Worm (Caenorhabditis elegans): ENCODE results near the gene C24H11.1.

DNA sequence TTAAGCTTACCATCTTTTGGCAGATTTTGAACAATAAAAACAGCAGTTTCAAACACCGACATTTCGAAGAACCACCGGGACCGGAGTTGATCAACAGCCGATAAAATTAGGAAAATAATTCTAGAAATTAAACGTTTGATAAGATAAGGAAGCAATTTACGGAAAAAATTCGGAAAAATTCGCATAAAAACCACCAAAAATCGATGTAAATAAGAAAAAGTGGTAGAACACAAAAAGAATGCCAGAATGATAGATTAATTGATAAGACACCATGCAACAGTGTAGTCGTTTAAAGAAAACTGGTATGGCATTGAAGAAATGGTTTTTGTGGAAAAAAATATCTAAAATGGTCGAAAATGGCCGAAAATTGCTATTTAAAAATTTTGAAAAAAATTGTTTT lies 34.9 kb downstream of the C24H11.1 start, which contains the start of gene maa-1:
- no peak for TF ChIP-seq hmg-11 (tag; optimal IDR thresholded peaks at IDR 0.05)
- TF ChIP-seq ZK546.5 (tag; optimal IDR thresholded peaks at IDR 0.05) = no peak
- TF ChIP-seq ceh-16 (tag; optimal IDR thresholded peaks at IDR 0.05) = no peak
- TF ChIP-seq nhr-43 (tag; optimal IDR thresholded peaks at IDR 0.05; ENCODE audit: poor library complexity, severe bottlenecking) = no peak
